Worm (Caenorhabditis elegans) whole organism, L1 larva: Measurements from ENCODE around the gene sdc-2.
A peak's percentile ranks its signal among the peaks of the same experiment; 100 is the strongest.

ENCODE experiments used
- C04F5.9 ChIP-seq: sonication (generic microtip); optimal IDR thresholded peaks from 2 replicates; lab custom pipeline; 2016; ENCODE audit warnings: missing genetic modification characterization, missing compliant biosample characterization
- C16A3.4 ChIP-seq: fragments of 150-350 bp; optimal IDR thresholded peaks from 2 replicates; lab custom pipeline; 2014; ENCODE audit warnings: missing biosample characterization, missing genetic modification characterization
- F16B12.6 ChIP-seq: fragments of 150-350 bp; optimal IDR thresholded peaks from 2 replicates; lab custom pipeline; 2014; ENCODE audit warnings: missing biosample characterization, missing genetic modification characterization
- Y116A8C.19 ChIP-seq: sonication (generic microtip); optimal IDR thresholded peaks from 2 replicates; lab custom pipeline; 2016; ENCODE audit warnings: missing compliant biosample characterization, missing genetic modification characterization, borderline replicate concordance
- alr-1 ChIP-seq: fragments of 200-800 bp; sonication (Bioruptor generic); optimal IDR thresholded peaks from 2 replicates; lab custom pipeline; 2018; ENCODE audit warnings: borderline replicate concordance, mild to moderate bottlenecking, missing genetic modification characterization, missing compliant biosample characterization
- aly-2 ChIP-seq: fragments of 150-350 bp; optimal IDR thresholded peaks from 2 replicates; lab custom pipeline; 2014; ENCODE audit warnings: missing biosample characterization, missing genetic modification characterization
- ceh-63 ChIP-seq: fragments of 200-800 bp; sonication (Bioruptor generic); optimal IDR thresholded peaks from 2 replicates; lab custom pipeline; 2018; ENCODE audit warnings: mild to moderate bottlenecking, missing genetic modification characterization, missing compliant biosample characterization
- ceh-8 ChIP-seq: fragments of 200-800 bp; sonication (Bioruptor generic); optimal IDR thresholded peaks from 2 replicates; lab custom pipeline; 2018; ENCODE audit warnings: mild to moderate bottlenecking, missing genetic modification characterization, moderate library complexity, missing compliant biosample characterization
- ceh-82 ChIP-seq, 3 experiments: fragments of 150-350 bp in 1 of 3; sonication (generic microtip) in 2 of 3; optimal IDR thresholded peaks; 2 replicates each; lab custom pipeline; 2014 to 2017; ENCODE audit warnings: missing biosample characterization in 3 of 3, missing genetic modification characterization in 3 of 3
- ceh-88 ChIP-seq: fragments of 200-800 bp; sonication (Bioruptor generic); IDR thresholded peaks from 2 replicates; pipeline ENCODE4 v1.3.6; 2022; ENCODE audit warnings: missing genetic modification characterization, missing compliant biosample characterization
- dsc-1 ChIP-seq: sonication (generic microtip); optimal IDR thresholded peaks from 2 replicates; lab custom pipeline; 2016; ENCODE audit warnings: mild to moderate bottlenecking, missing genetic modification characterization, missing compliant biosample characterization
- efl-3 ChIP-seq: fragments of 200-800 bp; sonication (Bioruptor generic); optimal IDR thresholded peaks from 2 replicates; lab custom pipeline; 2018; ENCODE audit warnings: mild to moderate bottlenecking, missing genetic modification characterization, missing compliant biosample characterization
- elt-2 ChIP-seq: sonication (generic microtip); optimal IDR thresholded peaks from 2 replicates; lab custom pipeline; 2016; ENCODE audit warnings: missing genetic modification characterization, mild to moderate bottlenecking, inconsistent platforms, missing compliant biosample characterization, missing genetic modification reagents
- elt-3 ChIP-seq, 6 experiments: fragments of 150-350 bp in 1 of 6; sonication (generic microtip); optimal IDR thresholded peaks; 2 replicates each; lab custom pipeline; 2017 to 2018; ENCODE audit warnings: missing biosample characterization in 6 of 6, missing genetic modification characterization in 6 of 6, inconsistent platforms in 1 of 6
- fkh-10 ChIP-seq: sonication (generic microtip); optimal IDR thresholded peaks from 2 replicates; lab custom pipeline; 2017; ENCODE audit warnings: missing biosample characterization, missing genetic modification reagents, missing genetic modification characterization
- fkh-4 ChIP-seq: sonication (generic microtip); optimal IDR thresholded peaks from 2 replicates; lab custom pipeline; 2016; ENCODE audit warnings: missing compliant biosample characterization, missing genetic modification characterization, borderline replicate concordance
- fkh-8 ChIP-seq: sonication (generic microtip); optimal IDR thresholded peaks from 2 replicates; lab custom pipeline; 2016; ENCODE audit warnings: mild to moderate bottlenecking, missing genetic modification characterization, missing compliant biosample characterization
- hlh-17 ChIP-seq: fragments of 200-800 bp; sonication (Bioruptor generic); optimal IDR thresholded peaks from 2 replicates; lab custom pipeline; 2018; ENCODE audit warnings: missing genetic modification characterization, mild to moderate bottlenecking, missing compliant biosample characterization, moderate library complexity, borderline replicate concordance
- hlh-4 ChIP-seq: sonication (generic microtip); optimal IDR thresholded peaks from 2 replicates; lab custom pipeline; 2016; ENCODE audit warnings: mild to moderate bottlenecking, missing genetic modification characterization, missing compliant biosample characterization
- jun-1 ChIP-seq: fragments of 150-350 bp; optimal IDR thresholded peaks from 2 replicates; lab custom pipeline; 2014; ENCODE audit warnings: missing biosample characterization, missing genetic modification reagents, missing genetic modification characterization
- lin-14 ChIP-seq: fragments of 200-800 bp; sonication (Bioruptor generic); optimal IDR thresholded peaks from 2 replicates; lab custom pipeline; 2018; ENCODE audit warnings: mild to moderate bottlenecking, missing genetic modification characterization, moderate library complexity, missing compliant biosample characterization
- lin-15B ChIP-seq: fragments of 150-350 bp; sonication (generic microtip); optimal IDR thresholded peaks from 3 replicates; lab custom pipeline; 2014; ENCODE audit warnings: missing biosample characterization, missing genetic modification characterization
- lin-35 ChIP-seq, 2 experiments: fragments of 150-350 bp; optimal IDR thresholded peaks; 2 replicates each; lab custom pipeline; 2014; ENCODE audit warnings: missing biosample characterization in 2 of 2, missing genetic modification characterization in 2 of 2, missing genetic modification reagents in 2 of 2
- lin-39 ChIP-seq: fragments of 150-350 bp; optimal IDR thresholded peaks from 2 replicates; lab custom pipeline; 2014; ENCODE audit warnings: missing biosample characterization, missing genetic modification reagents, missing genetic modification characterization
- lir-3 ChIP-seq: sonication (generic microtip); optimal IDR thresholded peaks from 2 replicates; lab custom pipeline; 2016; ENCODE audit warnings: mild to moderate bottlenecking, missing genetic modification characterization, moderate library complexity, missing compliant biosample characterization; ENCODE audit not compliant: poor library complexity
- mab-9 ChIP-seq: fragments of 200-800 bp; sonication (Bioruptor generic); IDR thresholded peaks from 2 replicates; pipeline ENCODE4 v1.3.6; 2022; ENCODE audit warnings: missing genetic modification reagents, missing genetic modification characterization, missing compliant biosample characterization
- mdl-1 ChIP-seq, 2 experiments: fragments of 150-350 bp; optimal IDR thresholded peaks; 2 replicates each; lab custom pipeline; 2014 to 2017; ENCODE audit warnings: missing biosample characterization in 2 of 2, missing genetic modification characterization in 2 of 2, inconsistent platforms in 1 of 2
- mef-2 ChIP-seq: fragments of 150-350 bp; optimal IDR thresholded peaks from 2 replicates; lab custom pipeline; 2014; ENCODE audit warnings: missing biosample characterization, missing genetic modification characterization
- mep-1 ChIP-seq: fragments of 150-350 bp; optimal IDR thresholded peaks from 2 replicates; lab custom pipeline; 2014; ENCODE audit warnings: missing biosample characterization, missing genetic modification characterization
- nhr-11 ChIP-seq: fragments of 150-350 bp; optimal IDR thresholded peaks from 2 replicates; lab custom pipeline; 2014; ENCODE audit warnings: missing biosample characterization, missing genetic modification characterization
- nhr-12 ChIP-seq: sonication (generic microtip); optimal IDR thresholded peaks from 2 replicates; lab custom pipeline; 2017; ENCODE audit warnings: missing biosample characterization, missing genetic modification characterization
- nhr-20 ChIP-seq: sonication (generic microtip); optimal IDR thresholded peaks from 2 replicates; lab custom pipeline; 2016; ENCODE audit warnings: mild to moderate bottlenecking, missing genetic modification characterization, missing compliant biosample characterization
- nhr-237 ChIP-seq: fragments of 150-350 bp; optimal IDR thresholded peaks from 2 replicates; lab custom pipeline; 2014; ENCODE audit warnings: missing biosample characterization, missing genetic modification characterization
- nhr-47 ChIP-seq: sonication (generic microtip); optimal IDR thresholded peaks from 2 replicates; lab custom pipeline; 2016; ENCODE audit warnings: mild to moderate bottlenecking, missing genetic modification characterization, moderate library complexity, missing compliant biosample characterization
- nhr-71 ChIP-seq: sonication (generic microtip); optimal IDR thresholded peaks from 2 replicates; lab custom pipeline; 2016; ENCODE audit warnings: mild to moderate bottlenecking, missing genetic modification characterization, moderate library complexity, missing compliant biosample characterization
- nhr-76 ChIP-seq: sonication (generic microtip); optimal IDR thresholded peaks from 2 replicates; lab custom pipeline; 2017; ENCODE audit warnings: missing biosample characterization, missing genetic modification characterization
- nhr-77 ChIP-seq: fragments of 150-350 bp; optimal IDR thresholded peaks from 2 replicates; lab custom pipeline; 2014; ENCODE audit warnings: missing biosample characterization, missing genetic modification characterization
- nhr-85 ChIP-seq: sonication (generic microtip); peaks from one replicate; lab custom pipeline; 2016; ENCODE audit warnings: missing genetic modification characterization, inconsistent platforms, missing compliant biosample characterization
- pqm-1 ChIP-seq: sonication (generic microtip); optimal IDR thresholded peaks from 3 replicates; lab custom pipeline; 2017; ENCODE audit warnings: missing biosample characterization, missing genetic modification characterization
- rnt-1 ChIP-seq: sonication (generic microtip); optimal IDR thresholded peaks from 2 replicates; lab custom pipeline; 2016; ENCODE audit warnings: mild to moderate bottlenecking, missing genetic modification characterization, moderate library complexity, missing compliant biosample characterization
- skn-1 ChIP-seq: fragments of 150-350 bp; optimal IDR thresholded peaks from 2 replicates; lab custom pipeline; 2014; ENCODE audit warnings: missing biosample characterization, missing genetic modification characterization
- snpc-4 ChIP-seq: fragments of 150-350 bp; optimal IDR thresholded peaks from 2 replicates; lab custom pipeline; 2014; ENCODE audit warnings: missing biosample characterization, missing genetic modification characterization
- sox-4 ChIP-seq: sonication (generic microtip); optimal IDR thresholded peaks from 2 replicates; lab custom pipeline; 2016; ENCODE audit warnings: missing genetic modification characterization, missing compliant biosample characterization
- sptf-1 ChIP-seq: fragments of 150-350 bp; optimal IDR thresholded peaks from 2 replicates; lab custom pipeline; 2014; ENCODE audit warnings: missing biosample characterization, missing genetic modification characterization
- tlp-1 ChIP-seq: fragments of 150-350 bp; optimal IDR thresholded peaks from 2 replicates; lab custom pipeline; 2014; ENCODE audit warnings: missing biosample characterization, missing genetic modification characterization
- unc-130 ChIP-seq: fragments of 150-350 bp; optimal IDR thresholded peaks from 2 replicates; lab custom pipeline; 2017; ENCODE audit warnings: missing biosample characterization, missing genetic modification characterization, inconsistent platforms
- unc-30 ChIP-seq: sonication (generic microtip); optimal IDR thresholded peaks from 2 replicates; lab custom pipeline; 2017; ENCODE audit warnings: missing biosample characterization, missing genetic modification characterization
- unc-86 ChIP-seq: sonication (generic microtip); optimal IDR thresholded peaks from 2 replicates; lab custom pipeline; 2016; ENCODE audit warnings: missing genetic modification characterization, missing compliant biosample characterization
- unc-98 ChIP-seq: fragments of 200-800 bp; sonication (Bioruptor generic); IDR thresholded peaks from 2 replicates; pipeline ENCODE4 v1.3.6; 2022; ENCODE audit warnings: missing genetic modification characterization, missing compliant biosample characterization
- zag-1 ChIP-seq: fragments of 150-350 bp; optimal IDR thresholded peaks from 2 replicates; lab custom pipeline; 2014; ENCODE audit warnings: missing biosample characterization, missing genetic modification characterization
- zip-4 ChIP-seq: fragments of 200-800 bp; sonication (Bioruptor generic); optimal IDR thresholded peaks from 2 replicates; lab custom pipeline; 2018; ENCODE audit warnings: mild to moderate bottlenecking, missing genetic modification characterization, moderate library complexity, missing compliant biosample characterization
- ztf-4 ChIP-seq: fragments of 150-350 bp; optimal IDR thresholded peaks from 2 replicates; lab custom pipeline; 2014; ENCODE audit warnings: missing biosample characterization, missing genetic modification characterization

Gene sdc-2

DNA sequence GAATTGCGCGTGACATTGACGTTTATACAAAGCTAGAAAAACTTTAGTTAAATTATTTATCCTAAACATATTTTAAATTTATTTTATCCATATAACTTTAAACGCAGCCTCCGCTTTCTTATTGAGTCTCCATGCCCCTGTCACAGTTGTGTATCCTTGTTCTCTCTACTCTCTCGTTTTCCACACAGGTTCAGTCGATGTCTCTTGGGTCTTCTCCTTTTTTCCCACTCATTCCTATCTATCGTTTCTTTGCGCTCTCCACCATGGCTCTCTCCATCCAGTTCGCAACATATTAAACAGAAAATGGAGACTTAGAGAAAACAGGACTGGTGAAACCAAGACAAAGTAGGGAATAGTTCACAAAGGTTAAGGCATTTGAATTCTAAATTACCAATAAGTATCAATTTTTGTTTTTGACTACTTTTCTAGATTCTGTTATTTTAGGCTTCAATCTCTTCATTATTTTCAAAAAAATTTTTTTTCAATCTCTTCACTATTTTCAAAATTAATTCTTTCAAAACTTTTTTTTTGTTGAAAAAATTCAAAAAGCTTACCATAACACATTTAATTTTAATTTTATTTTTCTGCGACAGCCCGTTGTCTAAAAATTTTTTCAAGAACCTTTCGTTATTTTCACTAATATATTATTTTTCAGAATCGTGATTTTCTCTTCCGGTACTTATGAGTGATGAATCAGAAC, at the start of gene sdc-2:
sdc-2 (plus strand) TSS at position 650 of the 700 bp plus-strand sequence.
- TF ChIP-seq alr-1, result no peak
- TF ChIP-seq skn-1 (tag; lab: Kevin White, UChicago), result peak; percentile 47
- TF ChIP-seq lin-35 (GFP tag; optimal IDR thresholded peaks at IDR 0.05; lab: Kevin White, UChicago), result peak; percentile 44 to 77
- TF ChIP-seq nhr-11, result no peak
- TF ChIP-seq sptf-1 (tag; lab: Kevin White, UChicago), result no peak
- no peak for TF ChIP-seq nhr-12 (tag; lab: Kevin White, UChicago)
- no peak for TF ChIP-seq hlh-17 (GFP tag; lab: Kevin White, UChicago)
- TF ChIP-seq pqm-1 (tag; lab: Kevin White, UChicago), result no peak
- no peak for TF ChIP-seq lin-39 (tag; lab: Kevin White, UChicago)
- peak; percentile 81 for TF ChIP-seq nhr-71
- TF ChIP-seq dsc-1 (tag; lab: Kevin White, UChicago), result peak; percentile 75
- peak; percentile 70 for TF ChIP-seq rnt-1 (tag; lab: Kevin White, UChicago)
- TF ChIP-seq ceh-88 (GFP tag; lab: Robert Waterston, UW), result no peak
- no peak for TF ChIP-seq sox-4 (tag; lab: Kevin White, UChicago)
- TF ChIP-seq unc-30 (tag; lab: Kevin White, UChicago), result no peak
- no peak for TF ChIP-seq C04F5.9
- no peak for TF ChIP-seq ceh-63 (GFP tag; lab: Kevin White, UChicago)
- TF ChIP-seq fkh-8, result peak; percentile 63
- TF ChIP-seq ztf-4 (tag; lab: Kevin White, UChicago), result peak; percentile 70
- no peak for TF ChIP-seq unc-130
- no peak for TF ChIP-seq zip-4 (GFP tag; lab: Kevin White, UChicago)
- TF ChIP-seq Y116A8C.19 (tag; lab: Kevin White, UChicago), result no peak
- peak; percentile 78 for TF ChIP-seq nhr-20
- TF ChIP-seq fkh-4, result no peak
- no peak for TF ChIP-seq mef-2
- peak; percentile 90 for TF ChIP-seq C16A3.4
- TF ChIP-seq lir-3 (tag; lab: Kevin White, UChicago), result peak; percentile 49
- TF ChIP-seq mep-1, result no peak
- TF ChIP-seq snpc-4 (tag; lab: Kevin White, UChicago), result no peak
- no peak for TF ChIP-seq lin-15B
- peak; percentile 82 for TF ChIP-seq nhr-47 (tag; lab: Kevin White, UChicago)
- TF ChIP-seq lin-14, result peak; percentile 84
- no peak for TF ChIP-seq nhr-76 (tag; lab: Kevin White, UChicago)
- TF ChIP-seq zag-1 (tag; lab: Kevin White, UChicago), result no peak
- peak in 2 of 3 experiments; percentile 69 to 73 for TF ChIP-seq ceh-82 (tag; optimal IDR thresholded peaks at IDR 0.05; lab: Kevin White, UChicago)
- peak in 3 of 6 experiments; percentile 6 to 68 (median 40) for TF ChIP-seq elt-3 (tag; optimal IDR thresholded peaks at IDR 0.05; lab: Kevin White, UChicago)
- no peak for TF ChIP-seq hlh-4 (tag; lab: Kevin White, UChicago)
- TF ChIP-seq aly-2 (tag; lab: Kevin White, UChicago), result peak; percentile 29
- peak; percentile 76 for TF ChIP-seq jun-1
- no peak for TF ChIP-seq F16B12.6 (tag; lab: Kevin White, UChicago)
- TF ChIP-seq efl-3 (GFP tag; lab: Kevin White, UChicago), result no peak
- TF ChIP-seq fkh-10 (GFP tag; lab: Kevin White, UChicago), result peak; percentile 37
- TF ChIP-seq nhr-237 (tag; lab: Kevin White, UChicago), result peak; percentile 43
- TF ChIP-seq mab-9 (GFP tag; lab: Robert Waterston, UW), result no peak
- peak; percentile 60 for TF ChIP-seq nhr-85 (tag; lab: Kevin White, UChicago)
- TF ChIP-seq unc-86 (tag; lab: Kevin White, UChicago), result peak; percentile 32
- TF ChIP-seq elt-2 (tag; lab: Kevin White, UChicago), result peak; percentile 30
- TF ChIP-seq unc-98 (GFP tag; lab: Robert Waterston, UW), result no peak
- TF ChIP-seq tlp-1 (tag; lab: Kevin White, UChicago), result no peak
- TF ChIP-seq ceh-8 (GFP tag; lab: Kevin White, UChicago), result no peak
- TF ChIP-seq mdl-1 (tag; optimal IDR thresholded peaks at IDR 0.05; lab: Kevin White, UChicago), result peak in 1 of 2 experiments; percentile 68
- peak; percentile 85 for TF ChIP-seq nhr-77 (tag; lab: Kevin White, UChicago)
